Fruit fly (Drosophila melanogaster) whole organism, wandering third instar larva: Measurements from ENCODE around the gene CG34307.

Source experiments
- Abd-B ChIP-seq: fragments of >200 bp; optimal IDR thresholded peaks from 2 replicates; lab custom pipeline; 2017; ENCODE audit warnings: missing biosample characterization, missing genetic modification characterization
- CG32264 ChIP-seq: fragments of 200-800 bp; sonication (Bioruptor generic); optimal IDR thresholded peaks from 2 replicates; lab custom pipeline; 2016; ENCODE audit warnings: missing biosample characterization, missing genetic modification characterization
- CG9705 ChIP-seq: fragments of 200-800 bp; sonication (Bioruptor generic); optimal IDR thresholded peaks from 2 replicates; lab custom pipeline; 2018; ENCODE audit warnings: missing biosample characterization, mild to moderate bottlenecking, missing genetic modification characterization
- CrebA ChIP-seq: fragments of 200-800 bp; sonication (Bioruptor generic); optimal IDR thresholded peaks from 2 replicates; lab custom pipeline; 2016; ENCODE audit warnings: missing biosample characterization, mild to moderate bottlenecking, missing genetic modification characterization, borderline replicate concordance
- Dfd ChIP-seq: fragments of >200 bp; optimal IDR thresholded peaks from 2 replicates; lab custom pipeline; 2017; ENCODE audit warnings: missing biosample characterization, missing genetic modification characterization
- Dif ChIP-seq: fragments of 200-275, 200-300 bp; sonication (Bioruptor generic); optimal IDR thresholded peaks from 2 replicates; lab custom pipeline; 2018; ENCODE audit warnings: missing biosample characterization, missing genetic modification characterization; ENCODE audit not compliant: partially characterized antibody
- GATAd ChIP-seq: sonication (Bioruptor generic); optimal IDR thresholded peaks from 2 replicates; lab custom pipeline; 2016; ENCODE audit warnings: missing biosample characterization, missing genetic modification characterization
- HLH106 ChIP-seq: fragments of 200-800 bp; optimal IDR thresholded peaks from 3 replicates; lab custom pipeline; 2019; ENCODE audit warnings: missing biosample characterization, mild to moderate bottlenecking, missing genetic modification characterization, moderate library complexity
- Hnf4 ChIP-seq: fragments of 200-800 bp; sonication (Bioruptor generic); optimal IDR thresholded peaks from 2 replicates; lab custom pipeline; 2016; ENCODE audit warnings: missing biosample characterization, mild to moderate bottlenecking, missing genetic modification characterization
- Hr78 ChIP-seq: fragments of >200 bp; optimal IDR thresholded peaks from 2 replicates; lab custom pipeline; 2017; ENCODE audit warnings: missing biosample characterization, missing genetic modification characterization
- Hr83 ChIP-seq: fragments of 200-300 bp; sonication (Bioruptor generic); optimal IDR thresholded peaks from 2 replicates; lab custom pipeline; 2016; ENCODE audit warnings: missing biosample characterization, mild to moderate bottlenecking, missing genetic modification characterization, moderate library complexity; ENCODE audit not compliant: poor library complexity, severe bottlenecking
- Jra ChIP-seq: sonication (Bioruptor generic); optimal IDR thresholded peaks from 2 replicates; lab custom pipeline; 2016; ENCODE audit warnings: missing biosample characterization, missing genetic modification characterization
- Mio ChIP-seq: sonication (Bioruptor generic); optimal IDR thresholded peaks from 2 replicates; lab custom pipeline; 2016; ENCODE audit warnings: missing biosample characterization, missing genetic modification characterization
- Myc ChIP-seq: fragments of >200 bp; optimal IDR thresholded peaks from 2 replicates; lab custom pipeline; 2017
- N ChIP-seq: fragments of >200 bp; optimal IDR thresholded peaks from 2 replicates; lab custom pipeline; 2018; ENCODE audit warnings: missing biosample characterization, missing external identifiers, missing genetic modification characterization
- OdsH ChIP-seq: fragments of 200-800 bp; sonication (Bioruptor generic); optimal IDR thresholded peaks from 2 replicates; lab custom pipeline; 2016; ENCODE audit warnings: missing biosample characterization, mild to moderate bottlenecking, missing genetic modification characterization
- Rel ChIP-seq, 2 experiments: fragments of 200-800 bp; sonication (Bioruptor generic) in 1 of 2; optimal IDR thresholded peaks; 2 replicates in 1 of 2; 3 replicates in 1 of 2; lab custom pipeline; 2016 to 2019; ENCODE audit warnings: mild to moderate bottlenecking in 2 of 2, missing biosample characterization in 2 of 2, missing genetic modification characterization in 2 of 2, moderate library complexity in 1 of 2
- Sp1 ChIP-seq: fragments of 200-800 bp; sonication (Bioruptor generic); optimal IDR thresholded peaks from 3 replicates; lab custom pipeline; 2019; ENCODE audit warnings: missing biosample characterization, mild to moderate bottlenecking, missing genetic modification characterization, moderate library complexity
- Vsx2 ChIP-seq: fragments of 200-300, 225-300 bp; sonication (Bioruptor generic); optimal IDR thresholded peaks from 2 replicates; lab custom pipeline; 2018; ENCODE audit warnings: missing biosample characterization, missing genetic modification characterization; ENCODE audit not compliant: partially characterized antibody
- br ChIP-seq: fragments of 200-800 bp; sonication (Bioruptor generic); optimal IDR thresholded peaks from 2 replicates; lab custom pipeline; 2016; ENCODE audit warnings: missing biosample characterization, missing genetic modification characterization
- brk ChIP-seq: fragments of 200-800 bp; sonication (Bioruptor generic); optimal IDR thresholded peaks from 2 replicates; lab custom pipeline; 2016; ENCODE audit warnings: missing biosample characterization, mild to moderate bottlenecking, missing genetic modification characterization
- dl ChIP-seq, 2 experiments: fragments of 175-275, 200-275 bp in 1 of 2; fragments of 200-275 bp in 1 of 2; sonication (Bioruptor generic); optimal IDR thresholded peaks; lab custom pipeline; 2018; ENCODE audit warnings: mild to moderate bottlenecking in 2 of 2, missing biosample characterization in 2 of 2, missing genetic modification characterization in 2 of 2, moderate library complexity in 2 of 2; ENCODE audit not compliant: partially characterized antibody in 2 of 2, insufficient read depth in 1 of 2
- dmrt93B ChIP-seq: fragments of 200-800 bp; sonication (Bioruptor generic); optimal IDR thresholded peaks from 2 replicates; lab custom pipeline; 2018; ENCODE audit warnings: missing biosample characterization, mild to moderate bottlenecking, missing genetic modification characterization
- dsf ChIP-seq: sonication (Bioruptor generic); optimal IDR thresholded peaks from 2 replicates; lab custom pipeline; 2016; ENCODE audit warnings: missing biosample characterization, missing genetic modification characterization, borderline replicate concordance
- ey ChIP-seq: fragments of 200-800 bp; sonication (Bioruptor generic); optimal IDR thresholded peaks from 2 replicates; lab custom pipeline; 2016; ENCODE audit warnings: missing biosample characterization, missing genetic modification characterization
- foxo ChIP-seq, 2 experiments: fragments of 200-800 bp; sonication (Bioruptor generic); optimal IDR thresholded peaks; 2 replicates in 1 of 2; 3 replicates in 1 of 2; lab custom pipeline; 2016 to 2017; ENCODE audit warnings: missing biosample characterization in 2 of 2, missing genetic modification characterization in 2 of 2
- fru ChIP-seq: fragments of 200-800 bp; sonication (Bioruptor generic); optimal IDR thresholded peaks from 3 replicates; lab custom pipeline; 2016; ENCODE audit warnings: missing biosample characterization, mild to moderate bottlenecking, missing genetic modification characterization
- h ChIP-seq: fragments of 200-800 bp; sonication (Bioruptor generic); optimal IDR thresholded peaks from 3 replicates; lab custom pipeline; 2016; ENCODE audit warnings: missing biosample characterization, mild to moderate bottlenecking, missing genetic modification characterization
- jim ChIP-seq: fragments of 175-275, 200-325 bp; sonication (Bioruptor generic); optimal IDR thresholded peaks from 2 replicates; lab custom pipeline; 2016; ENCODE audit warnings: missing biosample characterization, mild to moderate bottlenecking, missing genetic modification characterization
- lola ChIP-seq: fragments of >200 bp; optimal IDR thresholded peaks from 2 replicates; lab custom pipeline; 2017; ENCODE audit warnings: missing biosample characterization, missing genetic modification characterization
- pan ChIP-seq: fragments of >200 bp; optimal IDR thresholded peaks from 2 replicates; lab custom pipeline; 2017
- psq ChIP-seq: fragments of 200-800 bp; sonication (Bioruptor generic); optimal IDR thresholded peaks from 3 replicates; lab custom pipeline; 2017; ENCODE audit warnings: missing biosample characterization, mild to moderate bottlenecking, missing genetic modification characterization, moderate library complexity
- rgr ChIP-seq: fragments of 200-800 bp; sonication (Bioruptor generic); optimal IDR thresholded peaks from 3 replicates; lab custom pipeline; 2016; ENCODE audit warnings: missing biosample characterization, mild to moderate bottlenecking, missing genetic modification characterization
- sage ChIP-seq: fragments of 200-800 bp; sonication (Bioruptor generic); optimal IDR thresholded peaks from 2 replicates; lab custom pipeline; 2016; ENCODE audit warnings: missing biosample characterization, mild to moderate bottlenecking, missing genetic modification characterization
- sv ChIP-seq: fragments of 200-800 bp; sonication (Bioruptor generic); optimal IDR thresholded peaks from 3 replicates; lab custom pipeline; 2016; ENCODE audit warnings: missing biosample characterization, missing genetic modification characterization
- tai ChIP-seq: sonication (Bioruptor generic); optimal IDR thresholded peaks from 2 replicates; lab custom pipeline; 2016; ENCODE audit warnings: missing biosample characterization, missing genetic modification characterization
- usp ChIP-seq: fragments of >200 bp; optimal IDR thresholded peaks from 2 replicates; lab custom pipeline; 2017; ENCODE audit warnings: missing biosample characterization, missing genetic modification characterization
- woc ChIP-seq: sonication (Bioruptor generic); optimal IDR thresholded peaks from 2 replicates; lab custom pipeline; 2016; ENCODE audit warnings: missing biosample characterization, mild to moderate bottlenecking, missing genetic modification characterization

Gene CG34307

DNA sequence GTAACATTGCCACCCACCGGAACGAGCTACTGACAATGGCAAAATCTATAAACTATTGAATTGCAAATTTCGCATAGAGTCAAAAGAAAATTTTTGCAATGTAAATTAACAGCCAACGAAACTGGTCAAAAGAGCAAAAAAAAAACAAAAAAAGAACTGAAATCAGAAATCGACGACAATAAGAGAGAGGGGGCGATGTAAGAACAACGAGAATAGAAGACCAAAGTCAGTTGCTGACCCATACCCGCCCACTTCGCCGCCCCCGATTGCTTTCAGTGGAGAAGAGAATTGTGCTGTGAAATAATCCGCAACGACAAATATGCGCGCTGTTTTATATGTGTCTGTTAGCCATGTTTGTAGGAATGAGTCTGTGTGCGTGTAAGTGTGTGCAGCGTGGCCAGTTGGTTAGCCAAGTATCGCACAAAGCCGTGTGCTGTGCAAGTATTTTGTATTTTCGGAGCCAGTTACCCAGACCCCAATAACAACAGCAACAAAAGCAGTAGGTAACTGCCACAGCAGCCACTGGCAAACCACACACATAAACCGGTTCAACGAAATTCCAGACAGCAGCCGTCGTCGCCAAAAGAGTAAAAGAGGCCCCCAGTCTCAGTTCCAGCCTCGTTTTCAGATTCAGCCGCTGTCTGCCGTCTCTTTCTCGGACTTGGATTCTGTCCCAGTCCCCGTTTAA, 40.2 kb downstream of the CG34307 start:
- TF ChIP-seq Hnf4 (GFP tag; lab: Kevin White, UChicago) (no peak), GATAd (GFP tag; lab: Kevin White, UChicago) (no peak), Rel (GFP tag; optimal IDR thresholded peaks at IDR 0.05; lab: Kevin White, UChicago) (peak; percentile 8), Rel (tag; optimal IDR thresholded peaks at IDR 0.05; lab: Kevin White, UChicago) (no peak), Myc (lab: Kevin White, UChicago) (no peak), pan (no peak), jim (GFP tag; lab: Kevin White, UChicago) (no peak), usp (no peak), sv (GFP tag; lab: Kevin White, UChicago) (no peak), Mio (GFP tag; lab: Kevin White, UChicago) (no peak), h (GFP tag; lab: Kevin White, UChicago) (peak; percentile 43), Sp1 (no peak), Dif (GFP tag; lab: Kevin White, UChicago) (peak; percentile 48), Abd-B (GFP tag; lab: Kevin White, UChicago) (no peak), CrebA (GFP tag; lab: Kevin White, UChicago) (peak; percentile 67), CG9705 (GFP tag; lab: Kevin White, UChicago) (no peak), brk (GFP tag; lab: Kevin White, UChicago) (no peak), lola (GFP tag; lab: Kevin White, UChicago) (no peak), OdsH (GFP tag; lab: Kevin White, UChicago) (peak; percentile 31), dsf (GFP tag; lab: Kevin White, UChicago) (no peak), N (GFP tag; lab: Kevin White, UChicago) (no peak), fru (GFP tag; lab: Kevin White, UChicago) (peak; percentile 52), dl (GFP tag; optimal IDR thresholded peaks at IDR 0.05; lab: Kevin White, UChicago; ENCODE audit: insufficient read depth in 1 of 2, partially characterized antibody in 2 of 2) (peak; percentile 2 to 26), Dfd (no peak), Jra (GFP tag; lab: Kevin White, UChicago) (peak; percentile 9), Vsx2 (GFP tag; lab: Kevin White, UChicago) (peak; percentile 30), Hr83 (GFP tag; lab: Kevin White, UChicago) (peak; percentile 26), br (GFP tag; lab: Kevin White, UChicago) (peak; percentile 20), psq (GFP tag; lab: Kevin White, UChicago) (peak; percentile 51), sage (GFP tag; lab: Kevin White, UChicago) (peak; percentile 32), Hr78 (GFP tag; lab: Kevin White, UChicago) (no peak), foxo (GFP tag; optimal IDR thresholded peaks at IDR 0.05; lab: Kevin White, UChicago) (peak in 1 of 2 experiments; percentile 55), woc (peak; percentile 56), CG32264 (GFP tag; lab: Kevin White, UChicago) (no peak), ey (GFP tag; lab: Kevin White, UChicago) (peak; percentile 44), HLH106 (tag; lab: Kevin White, UChicago) (no peak), dmrt93B (no peak), rgr (GFP tag; lab: Kevin White, UChicago) (peak; percentile 21), tai (GFP tag; lab: Kevin White, UChicago) (no peak)
- TF ChIP-seq, all 38 proteins: peak for 17

DNA sequence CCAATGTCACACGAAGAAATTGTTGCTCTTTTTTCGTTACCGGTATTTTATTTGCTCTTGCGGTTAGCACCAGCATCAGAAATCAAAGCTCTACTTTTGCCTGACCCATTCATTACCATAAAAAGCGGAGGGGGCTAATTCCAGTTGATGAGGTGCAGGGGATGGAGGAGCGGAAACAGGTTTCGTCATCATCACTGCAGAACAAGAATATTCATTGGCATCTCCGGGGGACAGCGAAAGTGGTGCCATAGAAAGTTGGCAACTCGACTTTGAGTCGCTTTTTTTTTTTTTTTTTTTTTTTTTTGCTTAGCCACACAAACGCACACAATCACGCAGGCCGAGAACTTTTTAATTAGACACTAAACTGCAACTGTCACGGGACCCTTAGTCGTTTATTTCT, 43.7 kb downstream of the CG34307 start:
- TF ChIP-seq Vsx2 (GFP tag; lab: Kevin White, UChicago) = peak; percentile 62
- TF ChIP-seq jim (GFP tag; lab: Kevin White, UChicago) = no peak
